Fruit fly (Drosophila melanogaster) whole organism, adult: ENCODE measurements around the gene Acat1.
A peak's percentile ranks its signal among the peaks of the same experiment; 100 is the strongest.

Experiments used
- CG11617 ChIP-seq: fragments of 200-800 bp; sonication (Bioruptor generic); optimal IDR thresholded peaks from 2 replicates; lab custom pipeline; 2017; ENCODE audit warnings: mild to moderate bottlenecking, missing biosample characterization, missing genetic modification reagents, missing genetic modification characterization
- CG14711 ChIP-seq: fragments of 200-800 bp; sonication (Bioruptor generic); optimal IDR thresholded peaks from 2 replicates; lab custom pipeline; 2018; ENCODE audit warnings: missing biosample characterization, mild to moderate bottlenecking, missing genetic modification characterization, moderate library complexity
- ovo ChIP-seq: fragments of 200-800 bp; sonication (Bioruptor generic); optimal IDR thresholded peaks from 2 replicates; lab custom pipeline; 2016; ENCODE audit warnings: missing biosample characterization, missing genetic modification characterization
- toe ChIP-seq: fragments of 200-800 bp; sonication (Bioruptor generic); optimal IDR thresholded peaks from 2 replicates; lab custom pipeline; 2016; ENCODE audit warnings: missing biosample characterization, missing genetic modification characterization

- peak; percentile 99 for TF ChIP-seq ovo (GFP tag; lab: Kevin White, UChicago)
- peak; percentile 89 for TF ChIP-seq CG11617 (GFP tag; lab: Kevin White, UChicago)
- TF ChIP-seq toe (GFP tag; lab: Kevin White, UChicago) = peak; percentile 69
- TF ChIP-seq CG14711 (tag; lab: Kevin White, UChicago) = peak; percentile 87
Measured at dm6 chrX:7908239-7909068, 19.9 kb upstream of the Acat1 start, which contains the start of the genes dpr14 and spidey.
